Fruit fly (Drosophila melanogaster) whole organism, embryonic: ENCODE data around the gene bor.

ENCODE experiments used
- Adf1 ChIP-seq: fragments of 200-800 bp; sonication (Bioruptor generic); IDR thresholded peaks from 2 replicates; pipeline ENCODE4 v1.3.6; 2022; ENCODE audit warnings: missing biosample characterization, missing genetic modification characterization
- Awh ChIP-seq: fragments of 200-800 bp; sonication (Bioruptor generic); IDR thresholded peaks from 2 replicates; pipeline ENCODE4, ENCODE4 v1.3.6; 2022; ENCODE audit warnings: missing biosample characterization, missing genetic modification characterization
- Blimp-1 ChIP-seq: fragments of 200-800 bp; sonication (Bioruptor generic); optimal IDR thresholded peaks from 3 replicates; lab custom pipeline; 2018; ENCODE audit warnings: missing biosample characterization, missing genetic modification characterization, mild to moderate bottlenecking, moderate library complexity, missing genetic modification reagents
- BtbVII ChIP-seq: fragments of 200-800 bp; sonication (Bioruptor generic); optimal IDR thresholded peaks from 3 replicates; lab custom pipeline; 2017; ENCODE audit warnings: missing biosample characterization, mild to moderate bottlenecking, missing genetic modification characterization
- CG10274 ChIP-seq: fragments of 200-800 bp; sonication (Bioruptor generic); optimal IDR thresholded peaks from 3 replicates; lab custom pipeline; 2017; ENCODE audit warnings: missing biosample characterization, mild to moderate bottlenecking, missing genetic modification characterization
- CG10543 ChIP-seq: fragments of 200-800 bp; sonication (Bioruptor generic); optimal IDR thresholded peaks from 3 replicates; lab custom pipeline; 2017; ENCODE audit warnings: missing biosample characterization, mild to moderate bottlenecking, missing genetic modification characterization, moderate library complexity
- CG12659 ChIP-seq: fragments of 200-800 bp; sonication (Bioruptor generic); optimal IDR thresholded peaks from 3 replicates; lab custom pipeline; 2017; ENCODE audit warnings: mild to moderate bottlenecking, missing biosample characterization, missing genetic modification reagents, missing genetic modification characterization
- CG14441 ChIP-seq: fragments of 200-800 bp; sonication (Bioruptor generic); IDR thresholded peaks from 2 replicates; pipeline ENCODE4 v1.3.6; 2022; ENCODE audit warnings: missing biosample characterization, missing genetic modification characterization
- CG1792 ChIP-seq: fragments of 200-800 bp; sonication (Bioruptor generic); optimal IDR thresholded peaks from 2 replicates; lab custom pipeline; 2016; ENCODE audit warnings: missing biosample characterization, missing genetic modification characterization
- CG1832 ChIP-seq: fragments of 200-800 bp; sonication (Bioruptor generic); optimal IDR thresholded peaks from 2 replicates; lab custom pipeline; 2017; ENCODE audit warnings: missing biosample characterization, mild to moderate bottlenecking, missing genetic modification characterization, inconsistent platforms
- CG18599 ChIP-seq: fragments of 200-800 bp; sonication (Bioruptor generic); optimal IDR thresholded peaks from 3 replicates; lab custom pipeline; 2017; ENCODE audit warnings: missing biosample characterization, missing genetic modification characterization, mild to moderate bottlenecking, moderate library complexity, missing genetic modification reagents
- CG18619 ChIP-seq: fragments of 200-800 bp; sonication (Bioruptor generic); optimal IDR thresholded peaks from 3 replicates; lab custom pipeline; 2017; ENCODE audit warnings: missing biosample characterization, mild to moderate bottlenecking, missing genetic modification characterization
- CG2202 ChIP-seq: fragments of 200-800 bp; sonication (Bioruptor generic); optimal IDR thresholded peaks from 2 replicates; lab custom pipeline; 2018; ENCODE audit warnings: missing biosample characterization, mild to moderate bottlenecking, missing genetic modification characterization
- CG3065 ChIP-seq: fragments of 200-800 bp; sonication (Bioruptor generic); optimal IDR thresholded peaks from 2 replicates; lab custom pipeline; 2016; ENCODE audit warnings: missing biosample characterization, missing genetic modification characterization
- CG3726 ChIP-seq: fragments of 200-800 bp; sonication (Bioruptor generic); IDR thresholded peaks from 3 replicates; pipeline ENCODE4, ENCODE4 v1.3.6; 2022; ENCODE audit warnings: missing biosample characterization, missing genetic modification characterization
- CG4404 ChIP-seq: fragments of 200-800 bp; sonication (Bioruptor generic); IDR thresholded peaks from 2 replicates; pipeline ENCODE4 v1.3.6; 2022; ENCODE audit warnings: missing biosample characterization, missing genetic modification characterization
- CG7745 ChIP-seq: fragments of 200-800 bp; sonication (Bioruptor generic); optimal IDR thresholded peaks from 2 replicates; lab custom pipeline; 2018; ENCODE audit warnings: missing biosample characterization, mild to moderate bottlenecking, missing genetic modification characterization, moderate library complexity
- CG8290 ChIP-seq, 3 experiments: fragments of 200-800 bp; sonication (Bioruptor generic); optimal IDR thresholded peaks; 2 replicates each; lab custom pipeline; 2016 to 2019; ENCODE audit warnings: missing biosample characterization in 3 of 3, missing genetic modification characterization in 3 of 3, mild to moderate bottlenecking in 2 of 3, moderate library complexity in 1 of 3
- CkIIα-i1 ChIP-seq: fragments of 200-800 bp; sonication (Bioruptor generic); IDR thresholded peaks from 2 replicates; pipeline ENCODE4 v1.3.6; 2022; ENCODE audit warnings: missing biosample characterization, missing genetic modification characterization
- Dbx ChIP-seq: fragments of 200-800 bp; sonication (Bioruptor generic); IDR thresholded peaks from 3 replicates; pipeline ENCODE4 v1.3.6; 2022; ENCODE audit warnings: missing biosample characterization, missing genetic modification characterization
- Deaf1 ChIP-seq: fragments of 200-800 bp; optimal IDR thresholded peaks from 3 replicates; lab custom pipeline; 2019; ENCODE audit warnings: missing biosample characterization, mild to moderate bottlenecking, missing genetic modification characterization, moderate library complexity
- Lim3 ChIP-seq: fragments of 200-800 bp; sonication (Bioruptor generic); IDR thresholded peaks from 2 replicates; pipeline ENCODE4 v1.3.6; 2022; ENCODE audit warnings: missing biosample characterization, missing genetic modification characterization
- Med ChIP-seq: fragments of 200-800 bp; sonication (Bioruptor generic); peaks from one replicate; lab custom pipeline; 2016; ENCODE audit warnings: missing biosample characterization, missing genetic modification characterization, mild to moderate bottlenecking, inconsistent platforms, moderate library complexity
- Myb ChIP-seq: fragments of 200-800 bp; sonication (Bioruptor generic); optimal IDR thresholded peaks from 2 replicates; lab custom pipeline; 2016; ENCODE audit warnings: missing biosample characterization, missing genetic modification characterization
- Oaz ChIP-seq: fragments of 200-800 bp; sonication (Bioruptor generic); IDR thresholded peaks from 2 replicates; pipeline ENCODE4 v1.3.6; 2022; ENCODE audit warnings: missing biosample characterization, missing genetic modification characterization
- Sox102F ChIP-seq: fragments of 200-800 bp; sonication (Bioruptor generic); optimal IDR thresholded peaks from 2 replicates; lab custom pipeline; 2018; ENCODE audit warnings: missing biosample characterization, mild to moderate bottlenecking, missing genetic modification characterization, moderate library complexity
- Stat92E ChIP-seq, 3 experiments: fragments of >200 bp in 2 of 3; fragments of 200-800 bp in 1 of 3; sonication (Bioruptor generic) in 1 of 3; optimal IDR thresholded peaks; 2 replicates each; lab custom pipeline; 2017 to 2019; ENCODE audit warnings: missing biosample characterization in 3 of 3, missing genetic modification characterization in 3 of 3, mild to moderate bottlenecking in 1 of 3, moderate library complexity in 1 of 3
- Trl ChIP-seq, 3 experiments: fragments of >200 bp in 2 of 3; fragments of 200-800 bp in 1 of 3; sonication (Bioruptor generic) in 1 of 3; optimal IDR thresholded peaks; 2 replicates in 1 of 3; 3 replicates in 2 of 3; lab custom pipeline; 2016 to 2017; ENCODE audit warnings: missing biosample characterization in 1 of 3, missing genetic modification characterization in 1 of 3
- Usf ChIP-seq: fragments of 200-800 bp; sonication (Bioruptor generic); optimal IDR thresholded peaks from 2 replicates; lab custom pipeline; 2017; ENCODE audit warnings: missing genotype, missing biosample characterization, missing genetic modification characterization
- Vsx1 ChIP-seq: fragments of 200-800 bp; sonication (Bioruptor generic); optimal IDR thresholded peaks from 2 replicates; lab custom pipeline; 2017; ENCODE audit warnings: missing biosample characterization, mild to moderate bottlenecking, missing genetic modification characterization, missing genetic modification reagents
- ato ChIP-seq: fragments of 200-800 bp; sonication (Bioruptor generic); IDR thresholded peaks from 2 replicates; pipeline ENCODE4 v1.3.6; 2022; ENCODE audit warnings: missing biosample characterization, missing genetic modification characterization; ENCODE audit not compliant: partially characterized antibody
- bcd ChIP-seq: fragments of 200-800 bp; sonication (Bioruptor generic); optimal IDR thresholded peaks from 2 replicates; lab custom pipeline; 2017; ENCODE audit warnings: missing biosample characterization, mild to moderate bottlenecking, missing genetic modification characterization
- br ChIP-seq: fragments of >200 bp; optimal IDR thresholded peaks from 2 replicates; lab custom pipeline; 2017
- cg ChIP-seq: fragments of 200-800 bp; sonication (Bioruptor generic); optimal IDR thresholded peaks from 3 replicates; lab custom pipeline; 2019; ENCODE audit warnings: missing biosample characterization, mild to moderate bottlenecking, missing genetic modification characterization, moderate library complexity
- chm ChIP-seq: fragments of 200-800 bp; sonication (Bioruptor generic); IDR thresholded peaks from 2 replicates; pipeline ENCODE4 v1.3.6; 2022; ENCODE audit warnings: missing biosample characterization, missing genetic modification characterization
- ci ChIP-seq: fragments of 200-800 bp; sonication (Bioruptor generic); IDR thresholded peaks from 3 replicates; pipeline ENCODE4 v1.3.6; 2022; ENCODE audit warnings: missing biosample characterization, missing genetic modification characterization
- crc ChIP-seq: fragments of 200-800 bp; sonication (Bioruptor generic); optimal IDR thresholded peaks from 2 replicates; lab custom pipeline; 2016; ENCODE audit warnings: missing biosample characterization, missing genetic modification characterization
- da ChIP-seq: fragments of 200-800 bp; sonication (Bioruptor generic); optimal IDR thresholded peaks from 2 replicates; lab custom pipeline; 2016; ENCODE audit warnings: missing biosample characterization, missing genetic modification characterization
- dpn ChIP-seq, 2 experiments: fragments of 200-800 bp; sonication (Bioruptor generic); optimal IDR thresholded peaks; 3 replicates each; lab custom pipeline; 2016; ENCODE audit warnings: missing biosample characterization in 2 of 2, missing genetic modification characterization in 2 of 2
- exex ChIP-seq: fragments of 200-800 bp; sonication (Bioruptor generic); optimal IDR thresholded peaks from 4 replicates; lab custom pipeline; 2018; ENCODE audit warnings: missing biosample characterization, mild to moderate bottlenecking, missing genetic modification characterization, moderate library complexity
- fd96Cb ChIP-seq: fragments of 200-800 bp; sonication (Bioruptor generic); optimal IDR thresholded peaks from 2 replicates; lab custom pipeline; 2018; ENCODE audit warnings: missing biosample characterization, mild to moderate bottlenecking, missing genetic modification characterization, moderate library complexity
- gfzf ChIP-seq: fragments of 200-800 bp; sonication (Bioruptor generic); optimal IDR thresholded peaks from 2 replicates; lab custom pipeline; 2016; ENCODE audit warnings: missing biosample characterization, mild to moderate bottlenecking, missing genetic modification characterization, moderate library complexity
- grau ChIP-seq: fragments of 200-800 bp; optimal IDR thresholded peaks from 3 replicates; lab custom pipeline; 2019; ENCODE audit warnings: missing biosample characterization, mild to moderate bottlenecking, missing genetic modification characterization, moderate library complexity
- jumu ChIP-seq: fragments of 200-800 bp; sonication (Bioruptor generic); optimal IDR thresholded peaks from 3 replicates; lab custom pipeline; 2016; ENCODE audit warnings: missing biosample characterization, missing genetic modification characterization
- lilli ChIP-seq: fragments of 200-800 bp; sonication (Bioruptor generic); optimal IDR thresholded peaks from 3 replicates; lab custom pipeline; 2016; ENCODE audit warnings: missing biosample characterization, missing genetic modification characterization
- lmd ChIP-seq: fragments of 200-800 bp; sonication (Bioruptor generic); IDR thresholded peaks from 2 replicates; pipeline ENCODE4 v1.3.6; 2022; ENCODE audit warnings: missing biosample characterization, missing genetic modification characterization
- mld ChIP-seq: fragments of 200-800 bp; sonication (Bioruptor generic); IDR thresholded peaks from 3 replicates; pipeline ENCODE4 v1.3.6; 2022; ENCODE audit warnings: missing biosample characterization, missing genetic modification characterization; ENCODE audit not compliant: partially characterized antibody
- otp ChIP-seq: fragments of 200-800 bp; sonication (Bioruptor generic); IDR thresholded peaks from 3 replicates; pipeline ENCODE4, ENCODE4 v1.3.6; 2022; ENCODE audit warnings: missing biosample characterization, missing genetic modification characterization
- pros ChIP-seq: fragments of 200-800 bp; sonication (Bioruptor generic); optimal IDR thresholded peaks from 3 replicates; lab custom pipeline; 2019; ENCODE audit warnings: missing biosample characterization, mild to moderate bottlenecking, missing genetic modification characterization, moderate library complexity
- sd ChIP-seq: fragments of 200-800 bp; sonication (Bioruptor generic); optimal IDR thresholded peaks from 3 replicates; lab custom pipeline; 2018; ENCODE audit warnings: missing biosample characterization, mild to moderate bottlenecking, missing genetic modification characterization, moderate library complexity

The bor gene

DNA sequence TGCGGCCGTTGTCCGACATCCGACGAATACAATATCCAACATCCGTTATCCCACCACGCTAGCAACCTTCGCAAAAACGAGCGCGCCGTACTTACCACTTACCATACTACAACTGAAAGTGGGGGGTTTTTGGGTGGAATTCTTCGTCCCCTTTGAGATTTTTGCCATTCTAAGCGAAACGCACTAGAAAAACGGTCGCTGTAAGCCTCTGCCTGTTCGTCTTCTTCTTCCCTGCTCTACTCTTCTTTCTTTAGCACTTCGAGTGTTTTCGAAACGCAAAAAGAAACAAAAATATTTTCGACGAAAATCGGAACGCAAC is 14.4 kb downstream of the bor start (continued):
- TF ChIP-seq Lim3 (no peak), CkIIα-i1 (GFP tag; lab: Robert Waterston, UW) (no peak), Usf (no peak), Stat92E (GFP tag; optimal IDR thresholded peaks at IDR 0.05; lab: Kevin White, UChicago) (no peak), lilli (GFP tag; lab: Kevin White, UChicago) (no peak), mld (GFP tag; lab: Robert Waterston, UW) (no peak), CG4404 (GFP tag; lab: Robert Waterston, UW) (no peak), Dbx (GFP tag; lab: Robert Waterston, UW) (no peak), ato (GFP tag; lab: Robert Waterston, UW) (no peak), Vsx1 (GFP tag; lab: Kevin White, UChicago) (no peak), crc (GFP tag; lab: Kevin White, UChicago) (no peak), CG18619 (GFP tag; lab: Kevin White, UChicago) (peak; percentile 37), CG10274 (GFP tag; lab: Kevin White, UChicago) (peak; percentile 22), fd96Cb (tag; lab: Kevin White, UChicago) (no peak), sd (tag; lab: Kevin White, UChicago) (peak; percentile 69), gfzf (GFP tag; lab: Kevin White, UChicago) (peak; percentile 31), da (GFP tag; lab: Kevin White, UChicago) (no peak), CG1792 (GFP tag; lab: Kevin White, UChicago) (no peak), BtbVII (GFP tag; lab: Kevin White, UChicago) (no peak), CG18599 (GFP tag; lab: Kevin White, UChicago) (no peak), chm (GFP tag; lab: Robert Waterston, UW) (no peak), bcd (GFP tag; lab: Kevin White, UChicago) (peak; percentile 14), br (lab: Kevin White, UChicago) (no peak), Awh (no peak), CG2202 (tag; lab: Kevin White, UChicago) (no peak), ci (GFP tag; lab: Robert Waterston, UW) (no peak)

- TF ChIP-seq CG18599 (GFP tag; lab: Kevin White, UChicago) (no peak), CG12659 (no peak), Sox102F (GFP tag; lab: Kevin White, UChicago) (no peak), CG3726 (GFP tag; lab: Robert Waterston, UW) (no peak), otp (GFP tag; lab: Robert Waterston, UW) (0 out of 3 replicates have a peak, but pooled peaks have one; percentile 5), Deaf1 (tag; lab: Kevin White, UChicago) (peak; percentile 52), CG7745 (tag; lab: Kevin White, UChicago) (no peak), lmd (GFP tag; lab: Robert Waterston, UW) (no peak), CG8290 (GFP tag; optimal IDR thresholded peaks at IDR 0.05; lab: Kevin White, UChicago) (no peak), CG8290 (tag; optimal IDR thresholded peaks at IDR 0.05; lab: Kevin White, UChicago) (peak in 1 of 2 experiments; percentile 36), Oaz (GFP tag; lab: Robert Waterston, UW) (no peak), grau (no peak), Adf1 (peak; percentile 42; the same call in 1 of the 2 replicates), CG3065 (no peak), cg (GFP tag; lab: Kevin White, UChicago) (peak; percentile 41), Blimp-1 (GFP tag; lab: Kevin White, UChicago) (no peak), jumu (GFP tag; lab: Kevin White, UChicago) (no peak), CG1832 (GFP tag; lab: Kevin White, UChicago) (peak; percentile 20), pros (GFP tag; lab: Kevin White, UChicago) (no peak), Trl (optimal IDR thresholded peaks at IDR 0.05; lab: Kevin White, UChicago) (peak in 1 of 2 experiments; percentile 15), Trl (GFP tag; optimal IDR thresholded peaks at IDR 0.05; lab: Kevin White, UChicago) (no peak), CG10543 (GFP tag; lab: Kevin White, UChicago) (peak; percentile 16), dpn (GFP tag; optimal IDR thresholded peaks at IDR 0.05; lab: Kevin White, UChicago) (no peak), Myb (GFP tag; lab: Kevin White, UChicago) (no peak), Med (peak; percentile 85), exex (tag; lab: Kevin White, UChicago) (peak; percentile 8), CG14441 (no peak)
Observed at dm6 chr3R:16248500-16249025, 15.4 kb downstream of the bor start.
